Fruit fly (Drosophila melanogaster) whole organism, embryonic: Measurements from ENCODE around the gene GluProRS.

Experiments
- CG12769 ChIP-seq: fragments of 200-800 bp; sonication (Bioruptor generic); optimal IDR thresholded peaks from 2 replicates; lab custom pipeline; 2019; ENCODE audit warnings: missing biosample characterization, mild to moderate bottlenecking, missing genetic modification characterization, moderate library complexity
- CG13123 ChIP-seq: fragments of 200-800 bp; sonication (Bioruptor generic); optimal IDR thresholded peaks from 2 replicates; lab custom pipeline; 2016; ENCODE audit warnings: missing biosample characterization, missing genetic modification characterization
- CG14014 ChIP-seq: fragments of 200-800 bp; sonication (Bioruptor generic); IDR thresholded peaks from 2 replicates; pipeline ENCODE4 v1.3.6; 2022; ENCODE audit warnings: missing biosample characterization, missing genetic modification characterization
- CG17361 ChIP-seq: fragments of 200-800 bp; sonication (Bioruptor generic); IDR thresholded peaks from 3 replicates; pipeline ENCODE4 v1.3.6; 2022; ENCODE audit warnings: missing biosample characterization, missing genetic modification characterization
- CG17385 ChIP-seq: fragments of 200-800 bp; sonication (Bioruptor generic); optimal IDR thresholded peaks from 3 replicates; lab custom pipeline; 2018; ENCODE audit warnings: missing biosample characterization, mild to moderate bottlenecking, missing genetic modification characterization
- CG17568 ChIP-seq: fragments of 200-800 bp; sonication (Bioruptor generic); optimal IDR thresholded peaks from 2 replicates; lab custom pipeline; 2018; ENCODE audit warnings: missing biosample characterization, mild to moderate bottlenecking, missing genetic modification characterization, moderate library complexity
- CG17612 ChIP-seq: fragments of 200-800 bp; sonication (Bioruptor generic); IDR thresholded peaks from 2 replicates; pipeline ENCODE4 v1.3.6; 2022; ENCODE audit warnings: missing biosample characterization, missing genetic modification characterization
- CG2202 ChIP-seq: fragments of 200-800 bp; sonication (Bioruptor generic); optimal IDR thresholded peaks from 2 replicates; lab custom pipeline; 2018; ENCODE audit warnings: missing biosample characterization, mild to moderate bottlenecking, missing genetic modification characterization
- CG2678 ChIP-seq: fragments of 200-800 bp; sonication (Bioruptor generic); optimal IDR thresholded peaks from 3 replicates; lab custom pipeline; 2019; ENCODE audit warnings: missing biosample characterization, mild to moderate bottlenecking, missing genetic modification characterization, moderate library complexity
- CG31441 ChIP-seq: fragments of 200-800 bp; sonication (Bioruptor generic); IDR thresholded peaks from 2 replicates; pipeline ENCODE4 v1.3.6; 2022; ENCODE audit warnings: missing biosample characterization, missing genetic modification characterization
- CG34422 ChIP-seq: fragments of 200-800 bp; sonication (Bioruptor generic); IDR thresholded peaks from 3 replicates; pipeline ENCODE4 v1.3.6; 2022; ENCODE audit warnings: missing biosample characterization, missing genetic modification characterization
- CG4360 ChIP-seq: fragments of 200-800 bp; sonication (Bioruptor generic); IDR thresholded peaks from 2 replicates; pipeline ENCODE4 v1.3.6; 2022; ENCODE audit warnings: missing biosample characterization, missing genetic modification characterization
- CG6254 ChIP-seq: fragments of 200-800 bp; sonication (Bioruptor generic); optimal IDR thresholded peaks from 3 replicates; lab custom pipeline; 2017; ENCODE audit warnings: mild to moderate bottlenecking, missing biosample characterization, missing genetic modification reagents, missing genetic modification characterization
- CG6654 ChIP-seq: fragments of 200-800 bp; sonication (Bioruptor generic); optimal IDR thresholded peaks from 2 replicates; lab custom pipeline; 2017; ENCODE audit warnings: missing biosample characterization, mild to moderate bottlenecking, missing genetic modification characterization
- CG6765 ChIP-seq: fragments of 200-800 bp; sonication (Bioruptor generic); optimal IDR thresholded peaks from 3 replicates; lab custom pipeline; 2017; ENCODE audit warnings: missing biosample characterization, mild to moderate bottlenecking, missing genetic modification characterization
- CG6854 ChIP-seq: fragments of 200-800 bp; sonication (Bioruptor generic); optimal IDR thresholded peaks from 3 replicates; lab custom pipeline; 2017; ENCODE audit warnings: missing biosample characterization, mild to moderate bottlenecking, missing genetic modification characterization
- CG7372 ChIP-seq: fragments of 200-800 bp; sonication (Bioruptor generic); IDR thresholded peaks from 2 replicates; pipeline ENCODE4 v1.3.6; 2022; ENCODE audit warnings: missing biosample characterization, missing genetic modification characterization
- CG7786 ChIP-seq: fragments of 200-800 bp; sonication (Bioruptor generic); optimal IDR thresholded peaks from 2 replicates; lab custom pipeline; 2016; ENCODE audit warnings: missing biosample characterization, missing genetic modification characterization
- Hand ChIP-seq: fragments of 200-800 bp; sonication (Bioruptor generic); optimal IDR thresholded peaks from 2 replicates; lab custom pipeline; 2017; ENCODE audit warnings: mild to moderate bottlenecking, missing biosample characterization, missing genetic modification reagents, missing genetic modification characterization
- MESR4 ChIP-seq: fragments of 200-800 bp; sonication (Bioruptor generic); optimal IDR thresholded peaks from 2 replicates; lab custom pipeline; 2018; ENCODE audit warnings: missing biosample characterization, mild to moderate bottlenecking, missing genetic modification characterization, moderate library complexity
- Med ChIP-seq: fragments of 200-800 bp; sonication (Bioruptor generic); peaks from one replicate; lab custom pipeline; 2016; ENCODE audit warnings: missing biosample characterization, missing genetic modification characterization, mild to moderate bottlenecking, inconsistent platforms, moderate library complexity
- NFAT ChIP-seq: fragments of 200-800 bp; sonication (Bioruptor generic); IDR thresholded peaks from 2 replicates; pipeline ENCODE4 v1.3.6; 2022; ENCODE audit warnings: missing biosample characterization, missing genetic modification characterization
- PHDP ChIP-seq: fragments of 200-800 bp; sonication (Bioruptor generic); optimal IDR thresholded peaks from 3 replicates; lab custom pipeline; 2018; ENCODE audit warnings: missing biosample characterization, mild to moderate bottlenecking, missing genetic modification characterization, moderate library complexity
- Pdp1 ChIP-seq, 2 experiments: fragments of 200-800 bp; sonication (Bioruptor generic); optimal IDR thresholded peaks; 3 replicates each; lab custom pipeline; 2016; ENCODE audit warnings: missing biosample characterization in 2 of 2, missing genetic modification characterization in 2 of 2, mild to moderate bottlenecking in 1 of 2, moderate library complexity in 1 of 2
- Rx ChIP-seq: fragments of 200-800 bp; sonication (Bioruptor generic); IDR thresholded peaks from 2 replicates; pipeline ENCODE4 v1.3.6; 2022; ENCODE audit warnings: missing biosample characterization, missing genetic modification characterization
- Spps ChIP-seq: fragments of 200-800 bp; sonication (Bioruptor generic); optimal IDR thresholded peaks from 2 replicates; lab custom pipeline; 2018; ENCODE audit warnings: missing biosample characterization, mild to moderate bottlenecking, missing genetic modification characterization
- Taf1 ChIP-seq: fragments of 200-800 bp; sonication (Bioruptor generic); IDR thresholded peaks from 2 replicates; pipeline ENCODE4 v1.3.6; 2022; ENCODE audit warnings: missing biosample characterization, missing genetic modification characterization
- cad ChIP-seq: fragments of >200 bp; optimal IDR thresholded peaks from 2 replicates; lab custom pipeline; 2017; ENCODE audit warnings: missing biosample characterization, missing genetic modification characterization
- caup ChIP-seq: fragments of 200-800 bp; sonication (Bioruptor generic); optimal IDR thresholded peaks from 3 replicates; lab custom pipeline; 2017; ENCODE audit warnings: missing biosample characterization, mild to moderate bottlenecking, missing genetic modification characterization, moderate library complexity; ENCODE audit not compliant: severe bottlenecking
- chm ChIP-seq: fragments of 200-800 bp; sonication (Bioruptor generic); IDR thresholded peaks from 2 replicates; pipeline ENCODE4 v1.3.6; 2022; ENCODE audit warnings: missing biosample characterization, missing genetic modification characterization
- cwo ChIP-seq: fragments of 200-800 bp; sonication (Bioruptor generic); optimal IDR thresholded peaks from 3 replicates; lab custom pipeline; 2017; ENCODE audit warnings: missing biosample characterization, missing genetic modification characterization, mild to moderate bottlenecking, moderate library complexity, missing genetic modification reagents
- dysf ChIP-seq: fragments of 200-800 bp; sonication (Bioruptor generic); IDR thresholded peaks from 3 replicates; pipeline ENCODE4 v1.3.6; 2022; ENCODE audit warnings: missing biosample characterization, missing genetic modification characterization
- en ChIP-seq: fragments of 200-800 bp; sonication (Bioruptor generic); optimal IDR thresholded peaks from 2 replicates; lab custom pipeline; 2016; ENCODE audit warnings: missing biosample characterization, missing genetic modification characterization
- exex ChIP-seq: fragments of 200-800 bp; sonication (Bioruptor generic); optimal IDR thresholded peaks from 4 replicates; lab custom pipeline; 2018; ENCODE audit warnings: missing biosample characterization, mild to moderate bottlenecking, missing genetic modification characterization, moderate library complexity
- gt ChIP-seq: fragments of 200-800 bp; sonication (Bioruptor generic); IDR thresholded peaks from 2 replicates; pipeline ENCODE4 v1.3.6; 2022; ENCODE audit warnings: missing biosample characterization, missing genetic modification characterization
- jigr1 ChIP-seq: fragments of 200-800 bp; sonication (Bioruptor generic); IDR thresholded peaks from 3 replicates; pipeline ENCODE4 v1.3.6; 2022; ENCODE audit warnings: missing biosample characterization, missing genetic modification characterization
- mirr ChIP-seq: fragments of 200-800 bp; sonication (Bioruptor generic); optimal IDR thresholded peaks from 3 replicates; lab custom pipeline; 2018; ENCODE audit warnings: missing biosample characterization, mild to moderate bottlenecking, missing genetic modification characterization
- nau ChIP-seq: fragments of 200-800 bp; sonication (Bioruptor generic); optimal IDR thresholded peaks from 3 replicates; lab custom pipeline; 2017; ENCODE audit warnings: missing biosample characterization, mild to moderate bottlenecking, missing genetic modification characterization, missing genetic modification reagents
- nerfin-1 ChIP-seq: fragments of 200-800 bp; sonication (Bioruptor generic); optimal IDR thresholded peaks from 3 replicates; lab custom pipeline; 2019; ENCODE audit warnings: missing biosample characterization, mild to moderate bottlenecking, missing genetic modification characterization, moderate library complexity
- p53 ChIP-seq: fragments of 200-800 bp; sonication (Bioruptor generic); optimal IDR thresholded peaks from 2 replicates; lab custom pipeline; 2016; ENCODE audit warnings: missing biosample characterization, missing genetic modification characterization
- pnt ChIP-seq: fragments of 200-800 bp; sonication (Bioruptor generic); optimal IDR thresholded peaks from 3 replicates; lab custom pipeline; 2016; ENCODE audit warnings: missing biosample characterization, missing genetic modification characterization
- pros ChIP-seq: fragments of 200-800 bp; sonication (Bioruptor generic); optimal IDR thresholded peaks from 3 replicates; lab custom pipeline; 2019; ENCODE audit warnings: missing biosample characterization, mild to moderate bottlenecking, missing genetic modification characterization, moderate library complexity
- sim ChIP-seq: fragments of 200-800 bp; sonication (Bioruptor generic); IDR thresholded peaks from 2 replicates; pipeline ENCODE4 v1.3.6; 2022; ENCODE audit warnings: missing biosample characterization, missing genetic modification characterization
- tll ChIP-seq, 2 experiments: fragments of 200-800 bp in 1 of 2; fragments of >200 bp in 1 of 2; sonication (Bioruptor generic) in 1 of 2; optimal IDR thresholded peaks; 2 replicates each; lab custom pipeline; 2017 to 2019; ENCODE audit warnings: missing biosample characterization in 2 of 2, missing genetic modification characterization in 2 of 2, mild to moderate bottlenecking in 1 of 2, moderate library complexity in 1 of 2
- tup ChIP-seq: fragments of 200-800 bp; sonication (Bioruptor generic); optimal IDR thresholded peaks from 2 replicates; lab custom pipeline; 2016; ENCODE audit warnings: missing biosample characterization, mild to moderate bottlenecking, missing genetic modification characterization, moderate library complexity
- zen2 ChIP-seq: fragments of 200-800 bp; sonication (Bioruptor generic); IDR thresholded peaks from 3 replicates; pipeline ENCODE4 v1.3.6; 2022; ENCODE audit warnings: missing biosample characterization, missing genetic modification characterization; ENCODE audit not compliant: partially characterized antibody

GluProRS gene

DNA sequence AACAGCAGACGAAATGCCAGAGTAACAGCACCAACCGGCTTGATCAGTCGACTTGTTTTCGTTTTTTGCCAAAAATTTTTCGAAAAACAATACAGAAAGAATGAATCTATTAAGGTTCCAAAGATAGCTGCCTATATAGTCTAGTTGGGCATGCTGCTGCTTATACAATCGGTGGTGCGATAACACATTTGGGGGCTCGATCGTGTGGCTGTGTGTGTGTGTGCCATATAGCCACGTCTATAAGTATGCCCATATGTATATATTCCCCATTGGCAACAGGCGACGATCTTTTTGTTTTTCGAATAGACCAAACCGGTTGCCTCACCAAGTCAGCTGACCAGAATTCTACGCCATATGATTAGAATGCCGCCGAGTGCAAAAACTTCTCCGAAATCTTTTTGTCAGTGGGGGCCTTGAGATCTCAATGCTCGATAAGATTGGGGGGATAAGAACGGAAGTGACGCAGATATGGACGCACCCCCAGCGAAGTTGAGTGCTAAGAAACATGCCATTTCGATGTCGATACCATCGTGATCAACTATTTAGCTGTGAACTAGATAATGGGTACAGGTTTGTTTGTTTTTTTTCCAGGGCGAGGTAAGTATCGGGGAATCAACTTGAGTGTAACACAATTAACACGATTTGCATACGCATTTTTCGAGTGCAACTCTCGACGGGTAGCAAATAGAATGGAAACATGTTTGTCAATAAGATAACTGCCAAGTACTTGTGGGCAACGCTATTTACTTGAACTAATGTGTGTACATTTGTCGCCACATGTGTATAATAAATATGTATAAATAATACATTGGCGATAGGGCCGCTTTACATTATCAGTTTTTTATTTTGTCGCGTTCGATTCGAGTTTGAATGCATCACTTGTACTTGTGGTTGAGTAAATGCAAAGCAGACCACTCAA lies 18.0 kb downstream of the GluProRS start (continued):
- TF ChIP-seq Rx (GFP tag; lab: Robert Waterston, UW): no peak
- peak; percentile 91; the same call in 1 of the 2 replicates for TF ChIP-seq CG14014 (GFP tag; lab: Robert Waterston, UW)
- no peak for TF ChIP-seq p53 (GFP tag; lab: Kevin White, UChicago)
- TF ChIP-seq CG6765 (GFP tag; lab: Kevin White, UChicago): peak; percentile 76
- peak; percentile 85 for TF ChIP-seq PHDP (tag; lab: Kevin White, UChicago)
- no peak for TF ChIP-seq jigr1 (GFP tag; lab: Robert Waterston, UW)
- peak; percentile 42 for TF ChIP-seq en (GFP tag; lab: Kevin White, UChicago)
- TF ChIP-seq tup (GFP tag; lab: Kevin White, UChicago): peak; percentile 80
- TF ChIP-seq CG2202 (tag; lab: Kevin White, UChicago): peak; percentile 94
- TF ChIP-seq CG6654 (GFP tag; lab: Kevin White, UChicago): peak; percentile 25
- TF ChIP-seq CG31441 (GFP tag; lab: Robert Waterston, UW): peak; percentile 78
- peak; percentile 84 for TF ChIP-seq sim (GFP tag; lab: Robert Waterston, UW)
- TF ChIP-seq gt (GFP tag; lab: Robert Waterston, UW): 0 out of 2 replicates have a peak, but pooled peaks have one; percentile 7
- TF ChIP-seq CG7372 (GFP tag; lab: Robert Waterston, UW): peak; percentile 38; the same call in 1 of the 2 replicates
- TF ChIP-seq zen2 (GFP tag; lab: Robert Waterston, UW): no peak
- peak; percentile 82 for TF ChIP-seq nerfin-1
- TF ChIP-seq Hand (GFP tag; lab: Kevin White, UChicago): peak; percentile 7
- TF ChIP-seq MESR4 (GFP tag; lab: Kevin White, UChicago): peak; percentile 38
- TF ChIP-seq nau: peak; percentile 90
- TF ChIP-seq, all 482 proteins: peak for 354

DNA sequence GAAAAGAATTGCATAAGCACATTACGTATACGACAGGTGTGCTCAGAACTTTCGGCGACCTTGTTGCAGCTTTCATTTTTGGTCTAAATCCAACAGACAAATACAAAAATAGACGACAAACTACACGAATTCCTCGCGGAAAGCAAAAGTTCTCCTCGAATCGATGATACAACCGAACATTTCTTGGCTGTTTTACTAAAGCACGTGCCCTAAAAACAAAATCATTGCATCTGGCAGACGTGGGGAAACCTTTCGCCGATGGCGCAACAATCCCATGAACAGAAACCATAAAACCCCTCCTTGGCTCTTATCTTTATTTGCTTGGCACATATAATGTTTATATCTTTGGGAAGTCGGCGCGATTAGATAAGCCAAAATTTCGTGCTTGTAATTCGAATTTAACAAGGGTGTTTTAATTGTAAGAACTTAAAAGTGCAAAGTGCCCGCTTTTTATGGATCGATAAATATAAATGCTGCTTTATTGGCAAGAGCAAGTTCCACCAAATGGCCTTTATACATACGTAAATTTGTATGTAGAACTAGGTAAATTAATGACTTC lies 19.5 kb downstream of the GluProRS start:
- 0 out of 2 replicates have a peak, but pooled peaks have one; percentile 12 for TF ChIP-seq chm (GFP tag; lab: Robert Waterston, UW)
- no peak for TF ChIP-seq CG17568 (GFP tag; lab: Kevin White, UChicago)
- TF ChIP-seq CG34422 (GFP tag; lab: Robert Waterston, UW): no peak
- TF ChIP-seq pnt (GFP tag; lab: Kevin White, UChicago): no peak
- no peak for TF ChIP-seq Taf1
- TF ChIP-seq caup (GFP tag; lab: Kevin White, UChicago): no peak
- TF ChIP-seq CG7786: no peak
- TF ChIP-seq CG6854: peak; percentile 27
- TF ChIP-seq Med (GFP tag; lab: Kevin White, UChicago): no peak
- TF ChIP-seq Pdp1 (GFP tag; optimal IDR thresholded peaks at IDR 0.05; lab: Kevin White, UChicago): peak in 1 of 2 experiments; percentile 93
- no peak for TF ChIP-seq NFAT
- TF ChIP-seq cad (GFP tag; lab: Kevin White, UChicago): no peak
- TF ChIP-seq cwo: peak; percentile 39
- peak; percentile 28 for TF ChIP-seq CG17385 (GFP tag; lab: Kevin White, UChicago)
- TF ChIP-seq CG4360 (GFP tag; lab: Robert Waterston, UW): no peak
- TF ChIP-seq pros (GFP tag; lab: Kevin White, UChicago): peak; percentile 52
- no peak for TF ChIP-seq Spps
- peak; percentile 40 for TF ChIP-seq CG12769 (tag; lab: Kevin White, UChicago)
- TF ChIP-seq CG17361 (GFP tag; lab: Robert Waterston, UW): no peak
- TF ChIP-seq tll (GFP tag; optimal IDR thresholded peaks at IDR 0.05; lab: Kevin White, UChicago): no peak
- peak; percentile 3 for TF ChIP-seq CG2678 (tag; lab: Kevin White, UChicago)
- no peak for TF ChIP-seq CG6254
- peak; percentile 88 for TF ChIP-seq exex (tag; lab: Kevin White, UChicago)
- no peak for TF ChIP-seq CG17612 (GFP tag; lab: Robert Waterston, UW)
- peak; percentile 42 for TF ChIP-seq mirr (GFP tag; lab: Kevin White, UChicago)
- no peak for TF ChIP-seq dysf (GFP tag; lab: Robert Waterston, UW)
- TF ChIP-seq CG13123 (GFP tag; lab: Kevin White, UChicago): no peak
